Worm (Caenorhabditis elegans) whole organism, L4/young adult: ENCODE measurements around the gene ddx-15.

ENCODE experiments used
- dao-5 ChIP-seq: sonication (generic microtip); optimal IDR thresholded peaks from 2 replicates; lab custom pipeline; 2016; ENCODE audit warnings: missing genotype, missing genetic modification characterization, moderate library complexity, missing compliant biosample characterization
- him-1 ChIP-seq: sonication (generic microtip); optimal IDR thresholded peaks from 2 replicates; lab custom pipeline; 2016; ENCODE audit warnings: missing genotype, missing genetic modification reagents, missing genetic modification characterization, missing compliant biosample characterization

ce11 chrIII:5601999-5602398, 10.5 kb upstream of the ddx-15 start:
- TF ChIP-seq him-1 (no peak), dao-5 (tag; lab: Kevin White, UChicago) (peak; percentile 67)
